Fruit fly (Drosophila melanogaster) whole organism, embryonic: ENCODE results near the gene CG11986.

Experiments
- Asciz ChIP-seq: fragments of 200-800 bp; sonication (Bioruptor generic); optimal IDR thresholded peaks from 2 replicates; lab custom pipeline; 2017; ENCODE audit warnings: missing biosample characterization, mild to moderate bottlenecking, missing genetic modification characterization, missing genetic modification reagents
- CG1024 ChIP-seq: fragments of 200-800 bp; sonication (Bioruptor generic); IDR thresholded peaks from 2 replicates; pipeline ENCODE4 v1.3.6; 2022; ENCODE audit warnings: missing biosample characterization, missing genetic modification characterization
- CG11723 ChIP-seq: fragments of 200-800 bp; sonication (Bioruptor generic); optimal IDR thresholded peaks from 2 replicates; lab custom pipeline; 2017; ENCODE audit warnings: missing biosample characterization, mild to moderate bottlenecking, missing genetic modification characterization
- CG12299 ChIP-seq: fragments of 200-800 bp; sonication (Bioruptor generic); optimal IDR thresholded peaks from 2 replicates; lab custom pipeline; 2018; ENCODE audit warnings: missing biosample characterization, mild to moderate bottlenecking, missing genetic modification characterization
- CG12769 ChIP-seq: fragments of 200-800 bp; sonication (Bioruptor generic); optimal IDR thresholded peaks from 2 replicates; lab custom pipeline; 2019; ENCODE audit warnings: missing biosample characterization, mild to moderate bottlenecking, missing genetic modification characterization, moderate library complexity
- CG15073 ChIP-seq: fragments of 200-800 bp; sonication (Bioruptor generic); optimal IDR thresholded peaks from 2 replicates; lab custom pipeline; 2016; ENCODE audit warnings: missing biosample characterization, missing genetic modification characterization
- CG15514 ChIP-seq: fragments of 200-800 bp; sonication (Bioruptor generic); optimal IDR thresholded peaks from 3 replicates; lab custom pipeline; 2017; ENCODE audit warnings: missing biosample characterization, missing genetic modification characterization, mild to moderate bottlenecking, moderate library complexity, missing genetic modification reagents
- CG15601 ChIP-seq: fragments of 200-800 bp; sonication (Bioruptor generic); optimal IDR thresholded peaks from 3 replicates; lab custom pipeline; 2019; ENCODE audit warnings: missing biosample characterization, mild to moderate bottlenecking, missing genetic modification characterization, moderate library complexity
- CG1603 ChIP-seq: fragments of 200-800 bp; sonication (Bioruptor generic); optimal IDR thresholded peaks from 2 replicates; lab custom pipeline; 2019; ENCODE audit warnings: missing biosample characterization, mild to moderate bottlenecking, missing genetic modification characterization, moderate library complexity
- CG2199 ChIP-seq: fragments of 200-800 bp; sonication (Bioruptor generic); IDR thresholded peaks from 3 replicates; pipeline ENCODE4 v1.3.6; 2022; ENCODE audit warnings: missing biosample characterization, missing genetic modification characterization
- CG2202 ChIP-seq: fragments of 200-800 bp; sonication (Bioruptor generic); optimal IDR thresholded peaks from 2 replicates; lab custom pipeline; 2018; ENCODE audit warnings: missing biosample characterization, mild to moderate bottlenecking, missing genetic modification characterization
- CG2889 ChIP-seq: fragments of 200-800 bp; sonication (Bioruptor generic); IDR thresholded peaks from 3 replicates; pipeline ENCODE4 v1.3.6; 2022; ENCODE audit warnings: missing biosample characterization, missing genetic modification characterization
- CG33557 ChIP-seq: fragments of 200-800 bp; sonication (Bioruptor generic); optimal IDR thresholded peaks from 2 replicates; lab custom pipeline; 2019; ENCODE audit warnings: missing biosample characterization, mild to moderate bottlenecking, missing genetic modification characterization, moderate library complexity
- CG7745 ChIP-seq: fragments of 200-800 bp; sonication (Bioruptor generic); optimal IDR thresholded peaks from 2 replicates; lab custom pipeline; 2018; ENCODE audit warnings: missing biosample characterization, mild to moderate bottlenecking, missing genetic modification characterization, moderate library complexity
- Dp ChIP-seq: fragments of 200-800 bp; sonication (Bioruptor generic); optimal IDR thresholded peaks from 2 replicates; lab custom pipeline; 2018; ENCODE audit warnings: missing biosample characterization, mild to moderate bottlenecking, missing genetic modification characterization, moderate library complexity
- Ets97D ChIP-seq: fragments of 200-800 bp; sonication (Bioruptor generic); optimal IDR thresholded peaks from 3 replicates; lab custom pipeline; 2016; ENCODE audit warnings: missing biosample characterization, missing genetic modification characterization
- Fer1 ChIP-seq: fragments of 200-800 bp; sonication (Bioruptor generic); optimal IDR thresholded peaks from 2 replicates; lab custom pipeline; 2017; ENCODE audit warnings: missing biosample characterization, mild to moderate bottlenecking, missing genetic modification characterization
- HHEX ChIP-seq: fragments of 200-800 bp; sonication (Bioruptor generic); optimal IDR thresholded peaks from 3 replicates; lab custom pipeline; 2017; ENCODE audit warnings: missing biosample characterization, mild to moderate bottlenecking, missing genetic modification characterization, missing genetic modification reagents
- Hey ChIP-seq: fragments of 200-800 bp; sonication (Bioruptor generic); optimal IDR thresholded peaks from 3 replicates; lab custom pipeline; 2018; ENCODE audit warnings: missing biosample characterization, mild to moderate bottlenecking, missing genetic modification characterization
- Nf-YA ChIP-seq: fragments of 200-800 bp; sonication (Bioruptor generic); IDR thresholded peaks from 2 replicates; pipeline ENCODE4 v1.3.6; 2022; ENCODE audit warnings: missing biosample characterization, missing genetic modification characterization
- Pdp1 ChIP-seq, 2 experiments: fragments of 200-800 bp; sonication (Bioruptor generic); optimal IDR thresholded peaks; 3 replicates each; lab custom pipeline; 2016; ENCODE audit warnings: missing biosample characterization in 2 of 2, missing genetic modification characterization in 2 of 2, mild to moderate bottlenecking in 1 of 2, moderate library complexity in 1 of 2
- Ravus ChIP-seq: fragments of 200-800 bp; sonication (Bioruptor generic); IDR thresholded peaks from 2 replicates; pipeline ENCODE4 v1.3.6; 2022; ENCODE audit warnings: missing biosample characterization, missing genetic modification characterization
- Scr ChIP-seq: fragments of 200-800 bp; sonication (Bioruptor generic); IDR thresholded peaks from 2 replicates; pipeline ENCODE4 v1.3.6; 2022; ENCODE audit warnings: missing biosample characterization, missing genetic modification characterization; ENCODE audit not compliant: partially characterized antibody
- Sox102F ChIP-seq: fragments of 200-800 bp; sonication (Bioruptor generic); optimal IDR thresholded peaks from 2 replicates; lab custom pipeline; 2018; ENCODE audit warnings: missing biosample characterization, mild to moderate bottlenecking, missing genetic modification characterization, moderate library complexity
- Sry-δ ChIP-seq: fragments of 200-800 bp; sonication (Bioruptor generic); optimal IDR thresholded peaks from 2 replicates; lab custom pipeline; 2016; ENCODE audit warnings: missing biosample characterization, missing genetic modification characterization
- TFAM ChIP-seq: fragments of 200-800 bp; sonication (Bioruptor generic); optimal IDR thresholded peaks from 2 replicates; lab custom pipeline; 2017; ENCODE audit warnings: missing biosample characterization, missing genetic modification characterization, inconsistent platforms
- Vsx1 ChIP-seq: fragments of 200-800 bp; sonication (Bioruptor generic); optimal IDR thresholded peaks from 2 replicates; lab custom pipeline; 2017; ENCODE audit warnings: missing biosample characterization, mild to moderate bottlenecking, missing genetic modification characterization, missing genetic modification reagents
- Xbp1 ChIP-seq: fragments of 200-800 bp; sonication (Bioruptor generic); optimal IDR thresholded peaks from 3 replicates; lab custom pipeline; 2016; ENCODE audit warnings: missing biosample characterization, mild to moderate bottlenecking, missing genetic modification characterization
- amos ChIP-seq: fragments of 200-800 bp; sonication (Bioruptor generic); IDR thresholded peaks from 2 replicates; pipeline ENCODE4 v1.3.6; 2022; ENCODE audit warnings: missing biosample characterization, missing genetic modification characterization; ENCODE audit not compliant: partially characterized antibody
- cad ChIP-seq: fragments of >200 bp; optimal IDR thresholded peaks from 2 replicates; lab custom pipeline; 2017; ENCODE audit warnings: missing biosample characterization, missing genetic modification characterization
- cato ChIP-seq: fragments of 200-800 bp; sonication (Bioruptor generic); optimal IDR thresholded peaks from 2 replicates; lab custom pipeline; 2016; ENCODE audit warnings: missing biosample characterization, missing genetic modification characterization, borderline replicate concordance
- crc ChIP-seq: fragments of 200-800 bp; sonication (Bioruptor generic); optimal IDR thresholded peaks from 2 replicates; lab custom pipeline; 2016; ENCODE audit warnings: missing biosample characterization, missing genetic modification characterization
- grau ChIP-seq: fragments of 200-800 bp; optimal IDR thresholded peaks from 3 replicates; lab custom pipeline; 2019; ENCODE audit warnings: missing biosample characterization, mild to moderate bottlenecking, missing genetic modification characterization, moderate library complexity
- her ChIP-seq: fragments of 200-800 bp; sonication (Bioruptor generic); optimal IDR thresholded peaks from 2 replicates; lab custom pipeline; 2016; ENCODE audit warnings: missing biosample characterization, missing genetic modification characterization
- mirr ChIP-seq: fragments of 200-800 bp; sonication (Bioruptor generic); optimal IDR thresholded peaks from 3 replicates; lab custom pipeline; 2018; ENCODE audit warnings: missing biosample characterization, mild to moderate bottlenecking, missing genetic modification characterization
- odd ChIP-seq: fragments of 200-800 bp; sonication (Bioruptor generic); optimal IDR thresholded peaks from 2 replicates; lab custom pipeline; 2017; ENCODE audit warnings: missing biosample characterization, mild to moderate bottlenecking, missing genetic modification characterization
- schlank ChIP-seq: fragments of 200-800 bp; sonication (Bioruptor generic); optimal IDR thresholded peaks from 2 replicates; lab custom pipeline; 2018; ENCODE audit warnings: missing biosample characterization, mild to moderate bottlenecking, missing genetic modification characterization
- shn ChIP-seq: fragments of 200-800 bp; sonication (Bioruptor generic); optimal IDR thresholded peaks from 3 replicates; lab custom pipeline; 2016; ENCODE audit warnings: missing biosample characterization, missing genetic modification characterization
- stc ChIP-seq: fragments of 200-800 bp; sonication (Bioruptor generic); IDR thresholded peaks from 2 replicates; pipeline ENCODE4 v1.3.6; 2022; ENCODE audit warnings: missing biosample characterization, missing genetic modification characterization
- tll ChIP-seq, 2 experiments: fragments of 200-800 bp in 1 of 2; fragments of >200 bp in 1 of 2; sonication (Bioruptor generic) in 1 of 2; optimal IDR thresholded peaks; 2 replicates each; lab custom pipeline; 2017 to 2019; ENCODE audit warnings: missing biosample characterization in 2 of 2, missing genetic modification characterization in 2 of 2, mild to moderate bottlenecking in 1 of 2, moderate library complexity in 1 of 2
- tna ChIP-seq: fragments of 200-800 bp; sonication (Bioruptor generic); IDR thresholded peaks from 2 replicates; pipeline ENCODE4 v1.3.6; 2022; ENCODE audit warnings: missing biosample characterization, missing genetic modification characterization; ENCODE audit not compliant: partially characterized antibody
- unc-4 ChIP-seq: fragments of 200-800 bp; sonication (Bioruptor generic); IDR thresholded peaks from 2 replicates; pipeline ENCODE4 v1.3.6; 2022; ENCODE audit warnings: missing biosample characterization, missing genetic modification characterization; ENCODE audit not compliant: partially characterized antibody
- vnd ChIP-seq: fragments of 200-800 bp; sonication (Bioruptor generic); IDR thresholded peaks from 3 replicates; pipeline ENCODE4 v1.3.6; 2022; ENCODE audit warnings: missing biosample characterization, missing genetic modification characterization; ENCODE audit not compliant: partially characterized antibody

The CG11986 gene

DNA sequence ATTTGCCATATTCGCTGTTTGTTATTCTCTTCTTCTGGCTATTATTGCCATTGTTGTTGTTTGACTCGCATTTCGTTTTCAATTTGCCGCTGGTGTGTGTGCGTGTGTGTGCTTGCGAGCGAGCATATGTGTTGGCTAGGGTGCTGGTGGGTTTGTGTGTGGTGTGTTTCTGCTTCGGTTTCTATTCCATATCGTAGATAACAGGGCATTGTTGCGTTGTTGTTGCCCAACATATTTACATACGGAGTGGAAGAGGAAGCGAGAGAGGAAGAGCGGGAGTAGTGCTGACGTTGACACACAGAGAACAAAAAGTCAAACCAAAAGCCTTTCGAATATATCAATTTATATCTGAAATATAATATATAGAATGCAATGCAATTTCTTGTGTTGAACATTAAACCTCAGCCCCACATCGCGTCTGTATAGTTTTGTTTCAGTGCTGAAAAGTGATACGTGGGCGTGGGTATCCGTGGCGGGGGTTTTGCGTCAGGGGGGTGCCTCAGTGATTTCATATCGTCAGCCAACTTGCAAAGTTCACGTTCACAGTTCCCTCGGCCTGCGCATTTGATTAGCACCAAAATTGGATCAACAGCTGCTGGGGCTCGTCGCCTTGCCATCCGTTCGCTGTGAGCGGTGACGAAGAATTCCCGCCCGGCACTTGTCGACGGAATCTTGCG, 39.3 kb downstream of the CG11986 start (continued):
- peak; percentile 31 for TF ChIP-seq CG15073 (GFP tag; lab: Kevin White, UChicago)
- TF ChIP-seq mirr (GFP tag; lab: Kevin White, UChicago): peak; percentile 59
- peak in 1 of 2 experiments; percentile 51 for TF ChIP-seq tll (GFP tag; optimal IDR thresholded peaks at IDR 0.05; lab: Kevin White, UChicago)
- TF ChIP-seq CG12769 (tag; lab: Kevin White, UChicago): peak; percentile 94

- TF ChIP-seq cad (GFP tag; lab: Kevin White, UChicago) (no peak), amos (GFP tag; lab: Robert Waterston, UW) (no peak), Hey (tag; lab: Kevin White, UChicago) (peak; percentile 87), HHEX (GFP tag; lab: Kevin White, UChicago) (peak; percentile 94), CG15514 (GFP tag; lab: Kevin White, UChicago) (peak; percentile 86), CG7745 (tag; lab: Kevin White, UChicago) (peak; percentile 48), CG12769 (tag; lab: Kevin White, UChicago) (peak; percentile 91), CG1603 (tag; lab: Kevin White, UChicago) (peak; percentile 93), tna (GFP tag; lab: Robert Waterston, UW) (no peak), schlank (tag; lab: Kevin White, UChicago) (peak; percentile 85), Sox102F (GFP tag; lab: Kevin White, UChicago) (peak; percentile 95), CG15073 (GFP tag; lab: Kevin White, UChicago) (peak; percentile 47), Xbp1 (GFP tag; lab: Kevin White, UChicago) (peak; percentile 92), Dp (GFP tag; lab: Kevin White, UChicago) (no peak), Pdp1 (GFP tag; optimal IDR thresholded peaks at IDR 0.05; lab: Kevin White, UChicago) (peak; percentile 77 to 92), odd (GFP tag; lab: Kevin White, UChicago) (peak; percentile 84), CG2202 (tag; lab: Kevin White, UChicago) (peak; percentile 85), grau (tag; lab: Kevin White, UChicago) (peak; percentile 95), Vsx1 (GFP tag; lab: Kevin White, UChicago) (peak; percentile 70), Nf-YA (GFP tag; lab: Robert Waterston, UW) (no peak), stc (GFP tag; lab: Robert Waterston, UW) (no peak), CG33557 (GFP tag; lab: Kevin White, UChicago) (peak; percentile 74), CG2889 (no peak), unc-4 (GFP tag; lab: Robert Waterston, UW) (no peak), CG12299 (peak; percentile 93), Sry-δ (GFP tag; lab: Kevin White, UChicago) (peak; percentile 21), cato (GFP tag; lab: Kevin White, UChicago) (peak; percentile 80), Scr (GFP tag; lab: Robert Waterston, UW) (no peak), TFAM (peak; percentile 34), CG11723 (GFP tag; lab: Kevin White, UChicago) (peak; percentile 82), Fer1 (GFP tag; lab: Kevin White, UChicago) (peak; percentile 96), her (peak; percentile 74), Ravus (GFP tag; lab: Robert Waterston, UW) (no peak), Ets97D (peak; percentile 76), CG2199 (no peak), CG1024 (GFP tag; lab: Robert Waterston, UW) (no peak), vnd (no peak), crc (peak; percentile 71), Asciz (GFP tag; lab: Kevin White, UChicago) (peak; percentile 92), CG15601 (tag; lab: Kevin White, UChicago) (peak; percentile 93), shn (GFP tag; lab: Kevin White, UChicago) (peak; percentile 87)
These were observed 40.2 kb downstream of the CG11986 start for dm6 chr3R:9055119-9056105.
